Comparison of ENCODE assay signal across 2 worm cellular contexts in genomic region chrV:10805934-10806333, ce11.
TF ChIP-seq lines count a peak whose summit lies in the region.

Gene prp-38 (minus strand): TSS chrV:10806034.

TF ChIP-seq in whole organism, L4 larva, 104 proteins besides CTCF, POLR2A, EP300 and RAD21:
- TF ChIP-seq hlh-30 (tag; optimal IDR thresholded peaks at IDR 0.05; lab: Kevin White, UChicago; ENCODE audit: insufficient read depth) (no peak), Y75B8A.6 (GFP tag; IDR thresholded peaks at IDR 0.05; lab: Robert Waterston, UW) (no peak), arid-1 (GFP tag; conservative IDR thresholded peaks at IDR 0.05; lab: Robert Waterston, UW) (no peak), unc-62 (GFP tag; optimal IDR thresholded peaks at IDR 0.05 in 1 of 2; lab: Kevin White, UChicago) (no peak), unc-62 (tag; optimal IDR thresholded peaks at IDR 0.05; lab: Kevin White, UChicago) (no peak), dmd-6 (GFP tag; IDR thresholded peaks at IDR 0.05; lab: Robert Waterston, UW) (no peak), snpc-4 (tag; optimal IDR thresholded peaks at IDR 0.05; lab: Kevin White, UChicago) (no peak), aha-1 (tag; lab: Kevin White, UChicago) (peak; percentile 70), dve-1 (tag; optimal IDR thresholded peaks at IDR 0.05; lab: Kevin White, UChicago; ENCODE audit: insufficient read depth) (no peak)
TF ChIP-seq in whole organism, L4 larva: peak in this region for 1.

TF ChIP-seq in whole organism, young adult, 124 proteins besides CTCF, POLR2A, EP300 and RAD21:
- TF ChIP-seq snpc-1.1 (tag; optimal IDR thresholded peaks at IDR 0.05; lab: Kevin White, UChicago; ENCODE audit: insufficient read depth) (no peak), madf-6 (GFP tag; IDR thresholded peaks at IDR 0.05; lab: Robert Waterston, UW) (0 out of 2 replicates have a peak, but pooled peaks have one; percentile 32)
